Worm (Caenorhabditis elegans): Measurements from ENCODE around the gene srd-43.

DNA sequence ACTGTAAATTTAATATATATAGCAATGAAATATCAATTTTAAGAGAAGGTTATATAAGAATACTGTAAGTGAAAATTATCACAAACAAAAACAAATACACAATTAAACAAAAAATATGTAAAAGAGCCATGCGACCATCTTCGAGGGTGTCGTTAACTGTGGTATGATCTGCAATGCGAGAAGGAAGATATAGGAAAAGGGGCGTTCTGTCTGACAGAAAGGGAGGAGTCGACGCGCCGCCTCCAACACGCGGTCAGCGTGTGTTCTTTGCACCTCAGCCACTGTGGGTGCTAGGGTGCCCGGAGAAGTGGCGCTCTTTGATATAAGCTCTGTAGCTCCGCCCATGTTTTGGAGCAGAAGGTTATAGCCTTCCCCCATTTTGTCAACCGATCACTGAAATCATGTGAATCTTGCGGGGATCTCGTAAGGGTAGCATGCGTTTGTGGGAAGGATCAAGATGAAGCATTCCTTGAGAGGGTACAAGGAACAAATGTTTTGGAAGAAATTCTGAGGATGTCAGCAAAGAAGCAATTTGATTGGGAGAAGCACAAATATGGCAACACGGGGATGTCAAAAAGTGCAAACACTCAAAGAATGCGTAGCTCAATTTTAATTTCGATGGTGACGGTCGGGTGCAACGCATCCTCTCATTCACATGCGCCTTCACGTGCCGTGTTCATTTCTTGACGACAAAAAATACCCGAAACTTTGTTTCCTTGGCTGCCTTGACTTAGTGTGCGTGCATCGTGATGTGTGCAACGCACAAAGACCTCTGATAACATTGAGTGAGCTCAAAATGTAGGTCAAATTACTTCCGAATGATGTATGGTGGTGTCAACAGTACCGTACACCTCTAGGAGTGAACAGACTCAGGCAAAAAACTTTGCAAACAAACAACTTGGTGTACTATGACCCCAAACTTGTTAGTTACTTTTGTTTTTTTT, 45.4 kb upstream of the srd-43 start, which contains the start of gene mxl-3:
- no peak for TF ChIP-seq ztf-29 (GFP tag; IDR thresholded peaks at IDR 0.05)
- no peak for TF ChIP-seq flt-1 (GFP tag; IDR thresholded peaks at IDR 0.05)
- TF ChIP-seq cog-1 (tag; optimal IDR thresholded peaks at IDR 0.05), result no peak
- TF ChIP-seq ref-1 (GFP tag; conservative IDR thresholded peaks at IDR 0.05), result no peak

Measured in whole organism, midembryonic.